Worm (Caenorhabditis elegans) whole organism, mixed stage, embryonic: ENCODE data around the gene T08E11.1.
"Not testable (repeated sequence)": the region's sequence is repeated elsewhere in the genome, so short reads cannot be mapped to it uniquely, and the experiment has no call there.

Experiments used
- M03D4.4 ChIP-seq: sonication (generic microtip); optimal IDR thresholded peaks from 2 replicates; lab custom pipeline; 2017; ENCODE audit warnings: mild to moderate bottlenecking, missing genetic modification characterization, missing compliant biosample characterization
- bed-3 ChIP-seq: fragments of 200-800 bp; sonication (Bioruptor generic); optimal IDR thresholded peaks from 3 replicates; lab custom pipeline; 2018; ENCODE audit warnings: mild to moderate bottlenecking, missing genetic modification characterization, moderate library complexity, missing compliant biosample characterization
- blmp-1 ChIP-seq: fragments of 150-350 bp; optimal IDR thresholded peaks from 2 replicates; lab custom pipeline; 2014; ENCODE audit warnings: missing biosample characterization, missing genetic modification characterization
- ceh-39 ChIP-seq: fragments of 150-350 bp; optimal IDR thresholded peaks from 2 replicates; lab custom pipeline; 2014; ENCODE audit warnings: missing biosample characterization, missing genetic modification characterization
- ceh-43 ChIP-seq: fragments of 200-800 bp; sonication (Bioruptor generic); optimal IDR thresholded peaks from 2 replicates; lab custom pipeline; 2018; ENCODE audit warnings: mild to moderate bottlenecking, missing genetic modification characterization, moderate library complexity, missing compliant biosample characterization
- ces-1 ChIP-seq: fragments of 150-350 bp; optimal IDR thresholded peaks from 2 replicates; lab custom pipeline; 2014; ENCODE audit warnings: missing biosample characterization, missing genetic modification reagents, missing genetic modification characterization
- cnd-1 ChIP-seq: fragments of 200-800 bp; sonication (Bioruptor generic); optimal IDR thresholded peaks from 2 replicates; lab custom pipeline; 2018; ENCODE audit warnings: mild to moderate bottlenecking, missing genetic modification characterization, missing compliant biosample characterization
- elt-1 ChIP-seq: sonication (generic microtip); optimal IDR thresholded peaks from 2 replicates; lab custom pipeline; 2017; ENCODE audit warnings: missing genetic modification characterization, mild to moderate bottlenecking, missing compliant biosample characterization, antibody characterized with exemption, moderate library complexity, borderline replicate concordance; ENCODE audit not compliant: insufficient read depth
- elt-3 ChIP-seq: fragments of 150-350 bp; optimal IDR thresholded peaks from 2 replicates; lab custom pipeline; 2014; ENCODE audit warnings: missing biosample characterization, missing genetic modification characterization
- flh-1 ChIP-seq: fragments of 200-800 bp; sonication (Bioruptor generic); optimal IDR thresholded peaks from 2 replicates; lab custom pipeline; 2018; ENCODE audit warnings: mild to moderate bottlenecking, missing genetic modification characterization, moderate library complexity, missing compliant biosample characterization
- ham-2 ChIP-seq: fragments of 200-800 bp; sonication (Bioruptor generic); optimal IDR thresholded peaks from 2 replicates; lab custom pipeline; 2018; ENCODE audit warnings: mild to moderate bottlenecking, missing genetic modification characterization, missing compliant biosample characterization
- hlh-1 ChIP-seq: fragments of 150-350 bp; optimal IDR thresholded peaks from 2 replicates; lab custom pipeline; 2014; ENCODE audit warnings: missing biosample characterization, missing genetic modification reagents, missing genetic modification characterization
- lin-13 ChIP-seq: fragments of 150-350 bp; optimal IDR thresholded peaks from 2 replicates; lab custom pipeline; 2014; ENCODE audit warnings: missing biosample characterization, missing genetic modification characterization
- lin-32 ChIP-seq: fragments of 200-800 bp; sonication (Bioruptor generic); optimal IDR thresholded peaks from 2 replicates; lab custom pipeline; 2018; ENCODE audit warnings: mild to moderate bottlenecking, missing genetic modification characterization, missing compliant biosample characterization
- mab-5 ChIP-seq: fragments of 150-350 bp; optimal IDR thresholded peaks from 2 replicates; lab custom pipeline; 2014; ENCODE audit warnings: missing biosample characterization, missing genetic modification characterization
- mep-1 ChIP-seq: fragments of 150-350 bp; optimal IDR thresholded peaks from 2 replicates; lab custom pipeline; 2017; ENCODE audit warnings: missing biosample characterization, missing genetic modification reagents, missing genetic modification characterization, inconsistent platforms
- mls-2 ChIP-seq: sonication (generic microtip); optimal IDR thresholded peaks from 2 replicates; lab custom pipeline; 2016; ENCODE audit warnings: mild to moderate bottlenecking, missing genetic modification characterization, moderate library complexity, missing compliant biosample characterization
- nhr-12 ChIP-seq: fragments of 150-350 bp; optimal IDR thresholded peaks from 2 replicates; lab custom pipeline; 2014; ENCODE audit warnings: missing biosample characterization, missing genetic modification characterization
- nhr-2 ChIP-seq: fragments of 150-350 bp; optimal IDR thresholded peaks from 2 replicates; lab custom pipeline; 2014; ENCODE audit warnings: missing biosample characterization, missing genetic modification characterization
- nhr-237 ChIP-seq: fragments of 150-350 bp; optimal IDR thresholded peaks from 2 replicates; lab custom pipeline; 2014; ENCODE audit warnings: missing biosample characterization, missing genetic modification characterization
- nhr-28 ChIP-seq: fragments of 150-350 bp; optimal IDR thresholded peaks from 2 replicates; lab custom pipeline; 2014; ENCODE audit warnings: missing biosample characterization, missing genetic modification characterization
- nhr-76 ChIP-seq: sonication (generic microtip); optimal IDR thresholded peaks from 2 replicates; lab custom pipeline; 2017; ENCODE audit warnings: missing biosample characterization, missing genetic modification characterization
- pha-4 ChIP-seq: fragments of 150-350 bp; optimal IDR thresholded peaks from 2 replicates; lab custom pipeline; 2018; ENCODE audit warnings: missing biosample characterization, missing genetic modification reagents, missing genetic modification characterization
- snpc-4 ChIP-seq: fragments of 150-350 bp; optimal IDR thresholded peaks from 2 replicates; lab custom pipeline; 2014; ENCODE audit warnings: missing biosample characterization, missing genetic modification characterization
- sptf-1 ChIP-seq: sonication (generic microtip); optimal IDR thresholded peaks from 2 replicates; lab custom pipeline; 2017; ENCODE audit warnings: mild to moderate bottlenecking, missing genetic modification characterization, moderate library complexity, missing compliant biosample characterization
- tbx-8 ChIP-seq: fragments of 200-800 bp; sonication (Bioruptor generic); optimal IDR thresholded peaks from 2 replicates; lab custom pipeline; 2018; ENCODE audit warnings: mild to moderate bottlenecking, missing genetic modification characterization, moderate library complexity, missing compliant biosample characterization
- unc-39 ChIP-seq: fragments of 150-350 bp; optimal IDR thresholded peaks from 2 replicates; lab custom pipeline; 2014; ENCODE audit warnings: missing biosample characterization, missing genetic modification characterization
- zip-8 ChIP-seq: fragments of 150-350 bp; optimal IDR thresholded peaks from 2 replicates; lab custom pipeline; 2014; ENCODE audit warnings: missing biosample characterization, missing genetic modification characterization
- ztf-11 ChIP-seq: fragments of 150-350 bp; optimal IDR thresholded peaks from 2 replicates; lab custom pipeline; 2014; ENCODE audit warnings: missing biosample characterization, missing genetic modification characterization

Gene T08E11.1

ce11 chrII:1816053-1816452 is 20.3 kb upstream of the T08E11.1 start:
- peak; percentile 59 for TF ChIP-seq hlh-1 (tag; lab: Kevin White, UChicago)
- no peak for TF ChIP-seq sptf-1 (tag; lab: Kevin White, UChicago)

- TF ChIP-seq pha-4 (tag; lab: Kevin White, UChicago) (no peak), blmp-1 (tag; lab: Kevin White, UChicago) (no peak), mab-5 (tag; lab: Kevin White, UChicago) (no peak), cnd-1 (no peak), zip-8 (tag; lab: Kevin White, UChicago) (no peak), nhr-237 (tag; lab: Kevin White, UChicago) (no peak), lin-13 (no peak), nhr-12 (tag; lab: Kevin White, UChicago) (no peak), snpc-4 (tag; lab: Kevin White, UChicago) (no peak)
Observed at ce11 chrII:1818300-1818699, 18.0 kb upstream of the T08E11.1 start, which contains the start of gene fbxb-10. Gene fbxb-10 (minus strand): TSS chrII:1818400.

ce11 chrII:1819944-1820570 is 16.2 kb upstream of the T08E11.1 start, which contains the start of gene fbxc-19:
Gene fbxc-19 (plus strand): TSS chrII:1820479.
- TF ChIP-seq ces-1 (GFP tag; lab: Kevin White, UChicago) (no peak), flh-1 (GFP tag; lab: Kevin White, UChicago) (no peak), unc-39 (tag; lab: Kevin White, UChicago) (no peak), snpc-4 (tag; lab: Kevin White, UChicago) (no peak), zip-8 (tag; lab: Kevin White, UChicago) (no peak), elt-1 (peak; percentile 92), ceh-39 (tag; lab: Kevin White, UChicago) (no peak), ceh-43 (GFP tag; lab: Kevin White, UChicago) (no peak), hlh-1 (tag; lab: Kevin White, UChicago) (no peak), mep-1 (peak; percentile 12), ham-2 (GFP tag; lab: Kevin White, UChicago) (no peak), nhr-76 (tag; lab: Kevin White, UChicago) (no peak), ztf-11 (tag; lab: Kevin White, UChicago) (no peak), nhr-2 (no peak), bed-3 (GFP tag; lab: Kevin White, UChicago) (no peak), mab-5 (tag; lab: Kevin White, UChicago) (no peak), M03D4.4 (tag; lab: Kevin White, UChicago) (no peak), mls-2 (tag; lab: Kevin White, UChicago) (no peak), lin-32 (no peak), elt-3 (peak; percentile 63), lin-13 (no peak), tbx-8 (no peak), pha-4 (tag; lab: Kevin White, UChicago) (no peak), nhr-237 (tag; lab: Kevin White, UChicago) (no peak)

- TF ChIP-seq nhr-28 = no peak
- TF ChIP-seq cnd-1 = peak; percentile 66
- peak; percentile 27 for TF ChIP-seq ces-1 (GFP tag; lab: Kevin White, UChicago)
Observed at ce11 chrII:1820774-1821173, 15.5 kb upstream of the T08E11.1 start, which contains the start of gene fbxa-3. Gene fbxa-3 (minus strand): TSS chrII:1820874.

- TF ChIP-seq lin-32; cnd-1; flh-1 (GFP tag; lab: Kevin White, UChicago): not testable (repeated sequence)
- TF ChIP-seq, all 35 proteins: peak for 0; not testable (repeated sequence) for 35
Observed at ce11 chrII:1824329-1824728, 12.0 kb upstream of the T08E11.1 start, which contains the start of gene math-41. Gene math-41 (plus strand): TSS chrII:1824629.

ce11 chrII:1830182-1830682 is 6.1 kb upstream of the T08E11.1 start, which contains the start of gene math-40:
Gene math-40 (plus strand): TSS chrII:1830632.
- TF ChIP-seq nhr-237 (tag; lab: Kevin White, UChicago) = no peak
- TF ChIP-seq cnd-1 = no peak
- no peak for TF ChIP-seq nhr-12 (tag; lab: Kevin White, UChicago)
- TF ChIP-seq ceh-39 (tag; lab: Kevin White, UChicago) = no peak
- TF ChIP-seq snpc-4 (tag; lab: Kevin White, UChicago) = no peak
- no peak for TF ChIP-seq ham-2 (GFP tag; lab: Kevin White, UChicago)
- TF ChIP-seq, all 35 proteins: peak for 0
